Fruit fly (Drosophila melanogaster): ENCODE data around the gene pst.

Gene pst

DNA sequence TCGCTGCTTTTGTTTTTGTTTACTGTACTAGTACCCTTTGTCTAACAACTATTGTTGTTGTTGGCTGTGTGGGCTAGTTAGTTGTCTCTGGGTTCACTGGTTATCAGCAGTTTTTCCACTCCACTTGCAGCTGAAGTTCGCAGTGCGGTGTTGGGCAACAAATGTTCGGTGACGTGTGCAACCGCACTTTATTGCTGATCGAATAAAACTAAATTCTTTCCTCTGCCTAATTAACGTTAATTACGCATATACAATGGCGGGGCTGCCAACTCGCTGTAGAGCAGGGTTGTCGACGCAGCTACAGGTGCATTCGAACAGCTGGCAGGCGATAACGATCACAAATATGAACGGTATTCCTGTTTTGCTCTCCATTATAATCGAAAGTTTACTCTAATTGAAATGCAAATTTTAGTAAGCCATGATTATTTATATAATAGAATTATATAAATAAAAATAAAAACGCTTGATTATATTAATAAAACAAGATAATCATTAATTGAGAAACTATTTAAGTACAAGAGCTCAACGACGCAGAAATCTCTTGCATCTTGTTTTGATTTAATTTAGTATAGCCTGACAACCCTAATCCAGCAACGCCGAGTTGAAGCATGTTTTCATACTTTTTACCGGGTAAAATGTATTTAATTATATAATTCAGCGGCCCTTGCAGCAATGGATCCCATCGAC lies 31.4 kb downstream of the pst start, which contains the start of the genes mrva, CG42307 and mus312 (continued):
- TF ChIP-seq jing (GFP tag; optimal IDR thresholded peaks at IDR 0.05): no peak
- peak; percentile 78 for TF ChIP-seq CG4730 (GFP tag; IDR thresholded peaks at IDR 0.05)
- TF ChIP-seq sob (GFP tag; IDR thresholded peaks at IDR 0.05): peak; percentile 82
- TF ChIP-seq inv (GFP tag; IDR thresholded peaks at IDR 0.05; ENCODE audit: partially characterized antibody): no peak
- peak; percentile 49; the same call in 1 of the 2 replicates for TF ChIP-seq peb (GFP tag; IDR thresholded peaks at IDR 0.05)
- TF ChIP-seq ab (GFP tag; optimal IDR thresholded peaks at IDR 0.05): peak; percentile 33
- no peak for TF ChIP-seq CG34224 (GFP tag; IDR thresholded peaks at IDR 0.05; ENCODE audit: partially characterized antibody)
- TF ChIP-seq caup (GFP tag; optimal IDR thresholded peaks at IDR 0.05; ENCODE audit: severe bottlenecking): peak; percentile 75
- TF ChIP-seq CG7963 (GFP tag; IDR thresholded peaks at IDR 0.05; ENCODE audit: partially characterized antibody): no peak
- TF ChIP-seq CG14441 (GFP tag; IDR thresholded peaks at IDR 0.05): peak; percentile 69
- peak; percentile 94 for TF ChIP-seq PHDP (tag; optimal IDR thresholded peaks at IDR 0.05)
- 0 out of 3 replicates have a peak, but pooled peaks have one; percentile 66 for TF ChIP-seq C15 (GFP tag; IDR thresholded peaks at IDR 0.05)
- no peak for TF ChIP-seq CG12769 (tag; optimal IDR thresholded peaks at IDR 0.05)
- TF ChIP-seq dmrt99B (tag; optimal IDR thresholded peaks at IDR 0.05): no peak
- peak; percentile 92 for TF ChIP-seq CG9932 (GFP tag; IDR thresholded peaks at IDR 0.05)
- TF ChIP-seq HmgD (GFP tag; optimal IDR thresholded peaks at IDR 0.05): no peak
- peak; percentile 93 for TF ChIP-seq fd3F (GFP tag; optimal IDR thresholded peaks at IDR 0.05)
- TF ChIP-seq CG32532 (GFP tag; IDR thresholded peaks at IDR 0.05): peak; percentile 91
- peak; percentile 75 for TF ChIP-seq CG10431 (GFP tag; optimal IDR thresholded peaks at IDR 0.05)
- no peak for TF ChIP-seq D (optimal IDR thresholded peaks at IDR 0.05)
- TF ChIP-seq D (GFP tag; optimal IDR thresholded peaks at IDR 0.05): peak; percentile 83
- TF ChIP-seq CG4707 (GFP tag; optimal IDR thresholded peaks at IDR 0.05): no peak
- peak; percentile 87 for TF ChIP-seq Xrp1 (GFP tag; IDR thresholded peaks at IDR 0.05)
- peak; percentile 82 for TF ChIP-seq CG32772 (GFP tag; IDR thresholded peaks at IDR 0.05)
- TF ChIP-seq CG13287 (GFP tag; IDR thresholded peaks at IDR 0.05; ENCODE audit: partially characterized antibody): peak; percentile 52
- peak; percentile 35 for TF ChIP-seq CG8089 (GFP tag; optimal IDR thresholded peaks at IDR 0.05)
- no peak for TF ChIP-seq CG12236 (GFP tag; optimal IDR thresholded peaks at IDR 0.05)
- TF ChIP-seq mam (GFP tag; optimal IDR thresholded peaks at IDR 0.05): peak; percentile 51
- no peak for TF ChIP-seq usp (GFP tag; optimal IDR thresholded peaks at IDR 0.05)
- peak; percentile 77 for TF ChIP-seq H15 (GFP tag; IDR thresholded peaks at IDR 0.05)
- peak; percentile 55 for TF ChIP-seq Taf1 (GFP tag; IDR thresholded peaks at IDR 0.05)
- no peak for TF ChIP-seq pho (GFP tag; optimal IDR thresholded peaks at IDR 0.05)
- no peak for TF ChIP-seq CG17612 (GFP tag; IDR thresholded peaks at IDR 0.05)
- TF ChIP-seq pb (GFP tag; optimal IDR thresholded peaks at IDR 0.05): peak; percentile 24
- peak; percentile 41; the same call in 1 of the 2 replicates for TF ChIP-seq CG10321 (GFP tag; IDR thresholded peaks at IDR 0.05)
- peak; percentile 78 for TF ChIP-seq stc (GFP tag; IDR thresholded peaks at IDR 0.05)
- peak; percentile 52 for TF ChIP-seq CG2875 (GFP tag; optimal IDR thresholded peaks at IDR 0.05)
- peak in 1 of 3 experiments; percentile 92 for TF ChIP-seq lola (GFP tag; optimal IDR thresholded peaks at IDR 0.05)
- TF ChIP-seq CG17829 (tag; optimal IDR thresholded peaks at IDR 0.05): peak; percentile 95
- TF ChIP-seq slou (GFP tag; optimal IDR thresholded peaks at IDR 0.05): peak; percentile 54
- TF ChIP-seq ind (GFP tag; optimal IDR thresholded peaks at IDR 0.05): peak; percentile 86
- TF ChIP-seq CG8359 (GFP tag; optimal IDR thresholded peaks at IDR 0.05; ENCODE audit: borderline replicate concordance): peak; percentile 62
- TF ChIP-seq prd (optimal IDR thresholded peaks at IDR 0.05): no peak
- peak; percentile 82 for TF ChIP-seq prd (GFP tag; IDR thresholded peaks at IDR 0.05)
- peak; percentile 61; the same call in 1 of the 2 replicates for TF ChIP-seq seq (GFP tag; IDR thresholded peaks at IDR 0.05)
- TF ChIP-seq CG4360 (GFP tag; IDR thresholded peaks at IDR 0.05): peak; percentile 83
- TF ChIP-seq Dek (tag; optimal IDR thresholded peaks at IDR 0.05): peak; percentile 91
- TF ChIP-seq MBD-R2 (GFP tag; IDR thresholded peaks at IDR 0.05): peak; percentile 84
- TF ChIP-seq grau (tag; optimal IDR thresholded peaks at IDR 0.05): peak; percentile 94
- TF ChIP-seq z (GFP tag; IDR thresholded peaks at IDR 0.05): no peak

Data from whole organism, embryonic.